Worm (Caenorhabditis elegans) whole organism, L4/young adult: ENCODE results near the gene Y48B6A.10.

Source experiments
- W03F9.2 ChIP-seq: fragments of 150-350 bp; optimal IDR thresholded peaks from 2 replicates; lab custom pipeline; 2014; ENCODE audit warnings: missing biosample characterization, missing genetic modification characterization
- dao-5 ChIP-seq: sonication (generic microtip); optimal IDR thresholded peaks from 2 replicates; lab custom pipeline; 2016; ENCODE audit warnings: missing genotype, missing genetic modification characterization, moderate library complexity, missing compliant biosample characterization
- him-1 ChIP-seq: sonication (generic microtip); optimal IDR thresholded peaks from 2 replicates; lab custom pipeline; 2016; ENCODE audit warnings: missing genotype, missing genetic modification reagents, missing genetic modification characterization, missing compliant biosample characterization

ce11 chrII:14205335-14205734, 8.9 kb upstream of the Y48B6A.10 start, which contains the start of gene ace-3:
- no peak for TF ChIP-seq dao-5 (tag; lab: Kevin White, UChicago)
- TF ChIP-seq him-1: no peak
- TF ChIP-seq W03F9.2 (tag; lab: Kevin White, UChicago): no peak
